Fruit fly (Drosophila melanogaster) whole organism, prepupa: ENCODE results near the gene eIF1.

Experiments
- Blimp-1 ChIP-seq: fragments of 200-800 bp; sonication (Bioruptor generic); optimal IDR thresholded peaks from 3 replicates; lab custom pipeline; 2017; ENCODE audit warnings: missing biosample characterization, missing genetic modification characterization, mild to moderate bottlenecking, moderate library complexity, missing genetic modification reagents
- CG10631 ChIP-seq: fragments of 200-800 bp; sonication (Bioruptor generic); optimal IDR thresholded peaks from 2 replicates; lab custom pipeline; 2016; ENCODE audit warnings: missing biosample characterization, missing genetic modification characterization
- CG10669 ChIP-seq: fragments of 200-800 bp; sonication (Bioruptor generic); optimal IDR thresholded peaks from 3 replicates; lab custom pipeline; 2018; ENCODE audit warnings: missing biosample characterization, mild to moderate bottlenecking, missing genetic modification characterization, moderate library complexity
- CG11294 ChIP-seq: fragments of 200-800 bp; sonication (Bioruptor generic); IDR thresholded peaks from 2 replicates; pipeline ENCODE4 v1.3.6; 2022; ENCODE audit warnings: missing biosample characterization, missing genetic modification characterization
- CG11902 ChIP-seq: fragments of 200-800 bp; sonication (Bioruptor generic); optimal IDR thresholded peaks from 3 replicates; lab custom pipeline; 2016; ENCODE audit warnings: missing biosample characterization, missing genetic modification characterization
- CG15336 ChIP-seq: fragments of 200-800 bp; sonication (Bioruptor generic); IDR thresholded peaks from 2 replicates; pipeline ENCODE4 v1.3.6; 2022; ENCODE audit warnings: missing biosample characterization, missing genetic modification characterization
- CG1621 ChIP-seq: fragments of 200-800 bp; sonication (Bioruptor generic); optimal IDR thresholded peaks from 3 replicates; lab custom pipeline; 2018; ENCODE audit warnings: missing biosample characterization, mild to moderate bottlenecking, missing genetic modification characterization
- CG16779 ChIP-seq: fragments of 200-800 bp; sonication (Bioruptor generic); optimal IDR thresholded peaks from 3 replicates; lab custom pipeline; 2017; ENCODE audit warnings: missing biosample characterization, mild to moderate bottlenecking, missing genetic modification characterization
- CG3032 ChIP-seq: fragments of 200-800 bp; optimal IDR thresholded peaks from 2 replicates; lab custom pipeline; 2019; ENCODE audit warnings: missing biosample characterization, mild to moderate bottlenecking, missing genetic modification characterization, moderate library complexity
- CG31627 ChIP-seq: fragments of 200-800 bp; sonication (Bioruptor generic); optimal IDR thresholded peaks from 3 replicates; lab custom pipeline; 2016; ENCODE audit warnings: missing biosample characterization, missing genetic modification characterization
- CG32006 ChIP-seq: fragments of 200-800 bp; sonication (Bioruptor generic); optimal IDR thresholded peaks from 3 replicates; lab custom pipeline; 2017; ENCODE audit warnings: missing biosample characterization, mild to moderate bottlenecking, missing genetic modification characterization
- CG3919 ChIP-seq: fragments of 200-800 bp; sonication (Bioruptor generic); optimal IDR thresholded peaks from 3 replicates; lab custom pipeline; 2016; ENCODE audit warnings: missing biosample characterization, missing genetic modification characterization
- CG4318 ChIP-seq: fragments of 200-800 bp; sonication (Bioruptor generic); optimal IDR thresholded peaks from 3 replicates; lab custom pipeline; 2017; ENCODE audit warnings: missing biosample characterization, mild to moderate bottlenecking, missing genetic modification characterization
- CG6792 ChIP-seq: fragments of 200-800 bp; sonication (Bioruptor generic); optimal IDR thresholded peaks from 3 replicates; lab custom pipeline; 2016; ENCODE audit warnings: missing biosample characterization, missing genetic modification characterization
- CG6854 ChIP-seq: fragments of 200-800 bp; sonication (Bioruptor generic); optimal IDR thresholded peaks from 2 replicates; lab custom pipeline; 2017; ENCODE audit warnings: missing biosample characterization, mild to moderate bottlenecking, missing genetic modification characterization
- CG7368 ChIP-seq: fragments of 200-800 bp; sonication (Bioruptor generic); optimal IDR thresholded peaks from 3 replicates; lab custom pipeline; 2016; ENCODE audit warnings: missing biosample characterization, missing genetic modification characterization
- CG8119 ChIP-seq: fragments of 200-800 bp; sonication (Bioruptor generic); IDR thresholded peaks from 3 replicates; pipeline ENCODE4 v1.3.6; 2022; ENCODE audit warnings: missing biosample characterization, missing genetic modification characterization
- CG8319 ChIP-seq: fragments of 200-800 bp; sonication (Bioruptor generic); optimal IDR thresholded peaks from 3 replicates; lab custom pipeline; 2016; ENCODE audit warnings: missing biosample characterization, missing genetic modification characterization
- CG8632 ChIP-seq: fragments of 200-800 bp; sonication (Bioruptor generic); optimal IDR thresholded peaks from 3 replicates; lab custom pipeline; 2016; ENCODE audit warnings: missing biosample characterization, missing genetic modification characterization
- Eip75B ChIP-seq: fragments of 200-800 bp; sonication (Bioruptor generic); optimal IDR thresholded peaks from 3 replicates; lab custom pipeline; 2016; ENCODE audit warnings: missing biosample characterization, missing genetic modification characterization
- Eip78C ChIP-seq: fragments of 200-800 bp; sonication (Bioruptor generic); peaks from one replicate; lab custom pipeline; 2016; ENCODE audit warnings: missing biosample characterization, missing genetic modification characterization
- Eip93F ChIP-seq: fragments of 200-800 bp; sonication (Bioruptor generic); optimal IDR thresholded peaks from 2 replicates; lab custom pipeline; 2016; ENCODE audit warnings: missing biosample characterization, mild to moderate bottlenecking, missing genetic modification characterization
- Ets21C ChIP-seq: fragments of 200-800 bp; sonication (Bioruptor generic); optimal IDR thresholded peaks from 3 replicates; lab custom pipeline; 2016; ENCODE audit warnings: missing biosample characterization, missing genetic modification characterization
- Ets96B ChIP-seq: fragments of 200-800 bp; optimal IDR thresholded peaks from 2 replicates; lab custom pipeline; 2019; ENCODE audit warnings: missing biosample characterization, mild to moderate bottlenecking, missing genetic modification characterization, moderate library complexity
- Hr38 ChIP-seq: sonication (Bioruptor generic); optimal IDR thresholded peaks from 2 replicates; lab custom pipeline; 2016; ENCODE audit warnings: missing biosample characterization, missing genetic modification characterization
- Hr39 ChIP-seq: fragments of 200-800 bp; sonication (Bioruptor generic); optimal IDR thresholded peaks from 2 replicates; lab custom pipeline; 2016; ENCODE audit warnings: missing biosample characterization, missing genetic modification characterization
- Hr4 ChIP-seq: fragments of 200-800 bp; sonication (Bioruptor generic); optimal IDR thresholded peaks from 3 replicates; lab custom pipeline; 2016; ENCODE audit warnings: missing biosample characterization, missing genetic modification characterization
- Lpt ChIP-seq: fragments of 200-800 bp; sonication (Bioruptor generic); optimal IDR thresholded peaks from 3 replicates; lab custom pipeline; 2016; ENCODE audit warnings: missing biosample characterization, missing genetic modification characterization
- OdsH ChIP-seq: fragments of 200-800 bp; sonication (Bioruptor generic); optimal IDR thresholded peaks from 3 replicates; lab custom pipeline; 2016; ENCODE audit warnings: missing biosample characterization, missing genetic modification characterization
- Smox ChIP-seq: fragments of 200-800 bp; sonication (Bioruptor generic); optimal IDR thresholded peaks from 3 replicates; lab custom pipeline; 2016; ENCODE audit warnings: missing biosample characterization, missing genetic modification characterization
- achi ChIP-seq: fragments of 200-800 bp; sonication (Bioruptor generic); optimal IDR thresholded peaks from 3 replicates; lab custom pipeline; 2016; ENCODE audit warnings: missing biosample characterization, missing genetic modification characterization
- cyc ChIP-seq: fragments of 200-800 bp; sonication (Bioruptor generic); optimal IDR thresholded peaks from 3 replicates; lab custom pipeline; 2016; ENCODE audit warnings: missing biosample characterization, missing genetic modification characterization
- dac ChIP-seq: fragments of 200-800 bp; sonication (Bioruptor generic); optimal IDR thresholded peaks from 2 replicates; lab custom pipeline; 2017; ENCODE audit warnings: missing biosample characterization, mild to moderate bottlenecking, missing genetic modification characterization
- dsx ChIP-seq: fragments of 200-800 bp; optimal IDR thresholded peaks from 3 replicates; lab custom pipeline; 2019; ENCODE audit warnings: missing biosample characterization, mild to moderate bottlenecking, missing genetic modification characterization, moderate library complexity; ENCODE audit not compliant: poor library complexity, severe bottlenecking
- esn ChIP-seq: fragments of 200-800 bp; sonication (Bioruptor generic); optimal IDR thresholded peaks from 2 replicates; lab custom pipeline; 2016; ENCODE audit warnings: missing biosample characterization, mild to moderate bottlenecking, missing genetic modification characterization, moderate library complexity
- fd85E ChIP-seq: fragments of 200-800 bp; sonication (Bioruptor generic); optimal IDR thresholded peaks from 3 replicates; lab custom pipeline; 2016; ENCODE audit warnings: missing biosample characterization, missing genetic modification characterization
- fkh ChIP-seq: fragments of 200-800 bp; sonication (Bioruptor generic); optimal IDR thresholded peaks from 3 replicates; lab custom pipeline; 2017; ENCODE audit warnings: missing biosample characterization, mild to moderate bottlenecking, missing genetic modification characterization, moderate library complexity
- lz ChIP-seq: fragments of 200-800 bp; sonication (Bioruptor generic); optimal IDR thresholded peaks from 3 replicates; lab custom pipeline; 2016; ENCODE audit warnings: missing biosample characterization, missing genetic modification characterization
- net ChIP-seq: fragments of 200-800 bp; sonication (Bioruptor generic); optimal IDR thresholded peaks from 3 replicates; lab custom pipeline; 2016; ENCODE audit warnings: missing biosample characterization, missing genetic modification characterization
- salr ChIP-seq, 2 experiments: fragments of 200-800 bp; sonication (Bioruptor generic); optimal IDR thresholded peaks; 3 replicates each; lab custom pipeline; 2016 to 2018; ENCODE audit warnings: missing biosample characterization in 2 of 2, missing genetic modification characterization in 2 of 2, mild to moderate bottlenecking in 1 of 2
- spab ChIP-seq: fragments of 200-800 bp; sonication (Bioruptor generic); optimal IDR thresholded peaks from 2 replicates; lab custom pipeline; 2017; ENCODE audit warnings: missing biosample characterization, mild to moderate bottlenecking, missing genetic modification characterization, missing genetic modification reagents
- ss ChIP-seq, 2 experiments: fragments of 200-800 bp; sonication (Bioruptor generic); optimal IDR thresholded peaks; 2 replicates in 1 of 2; 3 replicates in 1 of 2; lab custom pipeline; 2017 to 2018; ENCODE audit warnings: mild to moderate bottlenecking in 2 of 2, missing biosample characterization in 2 of 2, missing genetic modification characterization in 2 of 2, moderate library complexity in 1 of 2
- svp ChIP-seq: fragments of 200-800 bp; sonication (Bioruptor generic); peaks from one replicate; lab custom pipeline; 2016; ENCODE audit warnings: missing biosample characterization, missing genetic modification characterization
- topi ChIP-seq: fragments of 200-800 bp; sonication (Bioruptor generic); optimal IDR thresholded peaks from 3 replicates; lab custom pipeline; 2016; ENCODE audit warnings: missing biosample characterization, missing genetic modification characterization
- vri ChIP-seq: fragments of 200-800 bp; sonication (Bioruptor generic); optimal IDR thresholded peaks from 3 replicates; lab custom pipeline; 2016; ENCODE audit warnings: missing biosample characterization, mild to moderate bottlenecking, missing genetic modification characterization

eIF1 gene

dm6 chr3L:3247130-3248065 is 24.3 kb downstream of the eIF1 start, which contains the start of gene CG43389 (continued):
- peak; percentile 69 for TF ChIP-seq CG4318 (GFP tag; lab: Kevin White, UChicago)
- peak; percentile 97 for TF ChIP-seq Eip93F
- no peak for TF ChIP-seq CG11294 (GFP tag; lab: Robert Waterston, UW)
- TF ChIP-seq CG31627 (GFP tag; lab: Kevin White, UChicago): peak; percentile 99
- peak; percentile 91 for TF ChIP-seq Ets96B
- peak; percentile 94 for TF ChIP-seq achi (GFP tag; lab: Kevin White, UChicago)
- TF ChIP-seq fkh (GFP tag; lab: Kevin White, UChicago): no peak
- TF ChIP-seq vri: peak; percentile 99
- TF ChIP-seq CG6792 (GFP tag; lab: Kevin White, UChicago): peak; percentile 95
- peak; percentile 99 for TF ChIP-seq Smox
- peak; percentile 96 for TF ChIP-seq topi (GFP tag; lab: Kevin White, UChicago)
- TF ChIP-seq CG3032 (tag; lab: Kevin White, UChicago): peak; percentile 89
- peak; percentile 93 to 95 for TF ChIP-seq ss (GFP tag; optimal IDR thresholded peaks at IDR 0.05; lab: Kevin White, UChicago)
- TF ChIP-seq Blimp-1 (GFP tag; lab: Kevin White, UChicago): peak; percentile 87
- peak; percentile 95 for TF ChIP-seq cyc (GFP tag; lab: Kevin White, UChicago)
- peak; percentile 98 for TF ChIP-seq Eip78C (GFP tag; lab: Kevin White, UChicago)
- TF ChIP-seq CG8119: peak; percentile 87
- peak; percentile 95 for TF ChIP-seq OdsH
- peak; percentile 87 for TF ChIP-seq CG10669 (GFP tag; lab: Kevin White, UChicago)
- TF ChIP-seq CG8319 (GFP tag; lab: Kevin White, UChicago): peak; percentile 89
- TF ChIP-seq dsx (GFP tag; lab: Kevin White, UChicago): peak; percentile 86
- peak; percentile 74 to 91 for TF ChIP-seq salr (GFP tag; optimal IDR thresholded peaks at IDR 0.05; lab: Kevin White, UChicago)
- peak; percentile 81 for TF ChIP-seq spab (GFP tag; lab: Kevin White, UChicago)
- peak; percentile 99 for TF ChIP-seq esn
- peak; percentile 40 for TF ChIP-seq dac (GFP tag; lab: Kevin White, UChicago)
- peak; percentile 98 for TF ChIP-seq Hr39

dm6 chr3L:3248714-3249663 is 25.8 kb downstream of the eIF1 start:
- TF ChIP-seq Hr38 (no peak), CG3032 (tag; lab: Kevin White, UChicago) (peak; percentile 98), Eip93F (peak; percentile 62), CG8632 (peak; percentile 99), Lpt (GFP tag; lab: Kevin White, UChicago) (peak; percentile 94), CG3919 (GFP tag; lab: Kevin White, UChicago) (peak; percentile 98), svp (peak; percentile 100), net (GFP tag; lab: Kevin White, UChicago) (peak; percentile 98), fd85E (GFP tag; lab: Kevin White, UChicago) (peak; percentile 91), CG11902 (GFP tag; lab: Kevin White, UChicago) (peak; percentile 98), CG11294 (GFP tag; lab: Robert Waterston, UW) (peak; percentile 54; the same call in 1 of the 2 replicates), OdsH (peak; percentile 98), CG32006 (GFP tag; lab: Kevin White, UChicago) (peak; percentile 98), CG7368 (GFP tag; lab: Kevin White, UChicago) (peak; percentile 92), cyc (GFP tag; lab: Kevin White, UChicago) (peak; percentile 99), dsx (GFP tag; lab: Kevin White, UChicago) (peak; percentile 94), CG16779 (peak; percentile 90), CG10631 (peak; percentile 97), Hr4 (GFP tag; lab: Kevin White, UChicago) (peak; percentile 96), CG31627 (GFP tag; lab: Kevin White, UChicago) (peak; percentile 99), CG15336 (GFP tag; lab: Robert Waterston, UW) (peak; percentile 92), CG1621 (tag; lab: Kevin White, UChicago) (peak; percentile 92), Smox (peak; percentile 99), CG6854 (GFP tag; lab: Kevin White, UChicago) (peak; percentile 95), lz (GFP tag; lab: Kevin White, UChicago) (peak; percentile 98), Ets21C (peak; percentile 97), CG10669 (GFP tag; lab: Kevin White, UChicago) (peak; percentile 97), Eip75B (GFP tag; lab: Kevin White, UChicago) (peak; percentile 96)
